Fruit fly (Drosophila melanogaster) whole organism, prepupa: ENCODE results near the gene CG13293.

Experiments
- CG11294 ChIP-seq: fragments of 200-800 bp; sonication (Bioruptor generic); IDR thresholded peaks from 2 replicates; pipeline ENCODE4 v1.3.6; 2022; ENCODE audit warnings: missing biosample characterization, missing genetic modification characterization
- CG15336 ChIP-seq: fragments of 200-800 bp; sonication (Bioruptor generic); IDR thresholded peaks from 2 replicates; pipeline ENCODE4 v1.3.6; 2022; ENCODE audit warnings: missing biosample characterization, missing genetic modification characterization
- CG16779 ChIP-seq: fragments of 200-800 bp; sonication (Bioruptor generic); optimal IDR thresholded peaks from 3 replicates; lab custom pipeline; 2017; ENCODE audit warnings: missing biosample characterization, mild to moderate bottlenecking, missing genetic modification characterization
- CG31627 ChIP-seq: fragments of 200-800 bp; sonication (Bioruptor generic); optimal IDR thresholded peaks from 3 replicates; lab custom pipeline; 2016; ENCODE audit warnings: missing biosample characterization, missing genetic modification characterization
- CG6163 ChIP-seq: fragments of 200-800 bp; sonication (Bioruptor generic); IDR thresholded peaks from 3 replicates; pipeline ENCODE4 v1.3.6; 2022; ENCODE audit warnings: missing biosample characterization, missing genetic modification characterization
- CG6854 ChIP-seq: fragments of 200-800 bp; sonication (Bioruptor generic); optimal IDR thresholded peaks from 2 replicates; lab custom pipeline; 2017; ENCODE audit warnings: missing biosample characterization, mild to moderate bottlenecking, missing genetic modification characterization
- CG7368 ChIP-seq: fragments of 200-800 bp; sonication (Bioruptor generic); optimal IDR thresholded peaks from 3 replicates; lab custom pipeline; 2016; ENCODE audit warnings: missing biosample characterization, missing genetic modification characterization
- Sox102F ChIP-seq: fragments of 200-800 bp; sonication (Bioruptor generic); optimal IDR thresholded peaks from 2 replicates; lab custom pipeline; 2016; ENCODE audit warnings: missing biosample characterization, mild to moderate bottlenecking, missing genetic modification characterization
- cyc ChIP-seq: fragments of 200-800 bp; sonication (Bioruptor generic); optimal IDR thresholded peaks from 3 replicates; lab custom pipeline; 2016; ENCODE audit warnings: missing biosample characterization, missing genetic modification characterization
- esn ChIP-seq: fragments of 200-800 bp; sonication (Bioruptor generic); optimal IDR thresholded peaks from 2 replicates; lab custom pipeline; 2016; ENCODE audit warnings: missing biosample characterization, mild to moderate bottlenecking, missing genetic modification characterization, moderate library complexity
- vri ChIP-seq: fragments of 200-800 bp; sonication (Bioruptor generic); optimal IDR thresholded peaks from 3 replicates; lab custom pipeline; 2016; ENCODE audit warnings: missing biosample characterization, mild to moderate bottlenecking, missing genetic modification characterization

- TF ChIP-seq CG15336 (GFP tag; lab: Robert Waterston, UW) (no peak), CG7368 (GFP tag; lab: Kevin White, UChicago) (no peak), CG11294 (GFP tag; lab: Robert Waterston, UW) (no peak), CG16779 (tag; lab: Kevin White, UChicago) (no peak), CG6163 (no peak), CG31627 (GFP tag; lab: Kevin White, UChicago) (no peak), vri (no peak), esn (no peak), Sox102F (GFP tag; lab: Kevin White, UChicago) (no peak), cyc (GFP tag; lab: Kevin White, UChicago) (no peak), CG6854 (no peak)
These were observed 34.2 kb downstream of the CG13293 start for dm6 chr3L:6116881-6117280.
